Worm (Caenorhabditis elegans) whole organism, L2 larva: ENCODE measurements around the gene T21B10.3.

Source experiments
- R02D3.7 ChIP-seq: fragments of 150-350 bp; optimal IDR thresholded peaks from 2 replicates; lab custom pipeline; 2014; ENCODE audit warnings: missing biosample characterization, missing genetic modification characterization
- ZK546.5 ChIP-seq: sonication (generic microtip); optimal IDR thresholded peaks from 2 replicates; lab custom pipeline; 2017; ENCODE audit warnings: missing biosample characterization, missing genetic modification characterization
- ama-1 ChIP-seq: fragments of 150-350 bp; optimal IDR thresholded peaks from 2 replicates; lab custom pipeline; 2018; ENCODE audit warnings: inconsistent platforms
- blmp-1 ChIP-seq: sonication (generic microtip); optimal IDR thresholded peaks from 2 replicates; lab custom pipeline; 2017; ENCODE audit warnings: missing genetic modification characterization, mild to moderate bottlenecking, missing compliant biosample characterization, antibody characterized with exemption, moderate library complexity; ENCODE audit not compliant: insufficient read depth
- ceh-82 ChIP-seq: fragments of 150-350 bp; optimal IDR thresholded peaks from 2 replicates; lab custom pipeline; 2014; ENCODE audit warnings: missing biosample characterization, missing genetic modification characterization
- fos-1 ChIP-seq: fragments of 150-350 bp; optimal IDR thresholded peaks from 2 replicates; lab custom pipeline; 2014; ENCODE audit warnings: missing biosample characterization, missing genetic modification characterization
- mbf-1 ChIP-seq: sonication (generic microtip); optimal IDR thresholded peaks from 2 replicates; lab custom pipeline; 2017; ENCODE audit warnings: missing biosample characterization, missing genetic modification characterization
- mdl-1 ChIP-seq, 2 experiments: fragments of 150-350 bp in 1 of 2; sonication (generic microtip) in 1 of 2; optimal IDR thresholded peaks; 2 replicates each; lab custom pipeline; 2017; ENCODE audit warnings: missing biosample characterization in 2 of 2, missing genetic modification characterization in 2 of 2
- nhr-237 ChIP-seq: fragments of 150-350 bp; optimal IDR thresholded peaks from 2 replicates; lab custom pipeline; 2014; ENCODE audit warnings: missing biosample characterization, missing genetic modification characterization
- nhr-77 ChIP-seq: fragments of 150-350 bp; optimal IDR thresholded peaks from 2 replicates; lab custom pipeline; 2014; ENCODE audit warnings: missing biosample characterization, missing genetic modification characterization
- skn-1 ChIP-seq: sonication (generic microtip); optimal IDR thresholded peaks from 2 replicates; lab custom pipeline; 2017; ENCODE audit warnings: missing biosample characterization, missing genetic modification characterization
- snpc-4 ChIP-seq: fragments of 150-350 bp; optimal IDR thresholded peaks from 2 replicates; lab custom pipeline; 2014; ENCODE audit warnings: missing biosample characterization, missing genetic modification characterization

DNA sequence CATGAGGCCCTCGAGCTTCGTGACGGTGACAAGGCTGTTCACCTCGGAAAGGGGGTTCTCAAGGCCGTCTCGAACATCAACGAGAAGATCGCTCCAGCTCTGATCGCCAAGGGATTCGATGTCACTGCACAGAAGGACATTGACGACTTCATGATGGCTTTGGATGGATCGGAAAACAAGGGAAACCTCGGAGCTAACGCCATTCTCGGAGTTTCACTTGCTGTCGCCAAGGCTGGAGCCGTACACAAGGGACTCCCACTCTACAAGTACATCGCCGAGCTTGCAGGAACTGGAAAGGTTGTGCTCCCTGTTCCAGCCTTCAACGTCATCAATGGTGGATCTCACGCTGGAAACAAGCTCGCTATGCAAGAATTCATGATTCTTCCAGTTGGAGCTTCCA is 1.8 kb upstream of the T21B10.3 start:
- no peak for TF ChIP-seq mdl-1 (tag; optimal IDR thresholded peaks at IDR 0.05; lab: Kevin White, UChicago)
- no peak for TF ChIP-seq nhr-77 (tag; lab: Kevin White, UChicago)
- TF ChIP-seq fos-1 (tag; lab: Kevin White, UChicago): no peak
- TF ChIP-seq ama-1 (lab: Kevin White, UChicago): no peak
- TF ChIP-seq ZK546.5: no peak
- TF ChIP-seq ceh-82 (tag; lab: Kevin White, UChicago): no peak
- TF ChIP-seq R02D3.7: no peak
- no peak for TF ChIP-seq blmp-1 (tag; lab: Kevin White, UChicago)
- no peak for TF ChIP-seq nhr-237 (tag; lab: Kevin White, UChicago)
- no peak for TF ChIP-seq mbf-1 (tag; lab: Kevin White, UChicago)
- TF ChIP-seq snpc-4 (tag; lab: Kevin White, UChicago): no peak
- TF ChIP-seq skn-1 (tag; lab: Kevin White, UChicago): no peak
